Worm (Caenorhabditis elegans): ENCODE results near the gene C44C11.6.

- TF ChIP-seq nfya-1 (tag; optimal IDR thresholded peaks at IDR 0.05): no peak
- TF ChIP-seq nhr-11 (tag; optimal IDR thresholded peaks at IDR 0.05): no peak
- TF ChIP-seq pha-2 (tag; optimal IDR thresholded peaks at IDR 0.05): no peak
- no peak for TF ChIP-seq ama-1 (optimal IDR thresholded peaks at IDR 0.05)
- TF ChIP-seq rnt-1 (tag; optimal IDR thresholded peaks at IDR 0.05): no peak
- TF ChIP-seq ceh-22 (tag; optimal IDR thresholded peaks at IDR 0.05): no peak
- no peak for TF ChIP-seq hlh-30 (tag; optimal IDR thresholded peaks at IDR 0.05; ENCODE audit: insufficient read depth)
- no peak for TF ChIP-seq hlh-8 (tag; optimal IDR thresholded peaks at IDR 0.05)
- no peak for TF ChIP-seq che-1 (tag; optimal IDR thresholded peaks at IDR 0.05)
- no peak for TF ChIP-seq ttx-3 (tag; optimal IDR thresholded peaks at IDR 0.05)
Observed at ce11 chrII:12362262-12362661, 17.7 kb downstream of the C44C11.6 start.

Data from whole organism, late embryonic.